Worm (Caenorhabditis elegans): ENCODE data around the gene gsp-2.

ce11 chrIII:7300763-7301162 lies 35.6 kb upstream of the gsp-2 start:
- TF ChIP-seq W03F9.2 (tag; optimal IDR thresholded peaks at IDR 0.05) (no peak), him-1 (tag; optimal IDR thresholded peaks at IDR 0.05) (no peak)

Measured in whole organism, L4/young adult.